Worm (Caenorhabditis elegans) whole organism, mixed stage, embryonic: ENCODE measurements around the gene C35B1.8.

Experiments used
- M03D4.4 ChIP-seq: sonication (generic microtip); optimal IDR thresholded peaks from 2 replicates; lab custom pipeline; 2017; ENCODE audit warnings: mild to moderate bottlenecking, missing genetic modification characterization, missing compliant biosample characterization
- ceh-39 ChIP-seq: fragments of 150-350 bp; optimal IDR thresholded peaks from 2 replicates; lab custom pipeline; 2014; ENCODE audit warnings: missing biosample characterization, missing genetic modification characterization
- mep-1 ChIP-seq: fragments of 150-350 bp; optimal IDR thresholded peaks from 2 replicates; lab custom pipeline; 2017; ENCODE audit warnings: missing biosample characterization, missing genetic modification reagents, missing genetic modification characterization, inconsistent platforms
- nhr-12 ChIP-seq: fragments of 150-350 bp; optimal IDR thresholded peaks from 2 replicates; lab custom pipeline; 2014; ENCODE audit warnings: missing biosample characterization, missing genetic modification characterization
- nhr-237 ChIP-seq: fragments of 150-350 bp; optimal IDR thresholded peaks from 2 replicates; lab custom pipeline; 2014; ENCODE audit warnings: missing biosample characterization, missing genetic modification characterization
- nhr-28 ChIP-seq: fragments of 150-350 bp; optimal IDR thresholded peaks from 2 replicates; lab custom pipeline; 2014; ENCODE audit warnings: missing biosample characterization, missing genetic modification characterization
- nhr-76 ChIP-seq: sonication (generic microtip); optimal IDR thresholded peaks from 2 replicates; lab custom pipeline; 2017; ENCODE audit warnings: missing biosample characterization, missing genetic modification characterization
- pha-4 ChIP-seq: fragments of 150-350 bp; optimal IDR thresholded peaks from 2 replicates; lab custom pipeline; 2018; ENCODE audit warnings: missing biosample characterization, missing genetic modification reagents, missing genetic modification characterization
- snpc-4 ChIP-seq: fragments of 150-350 bp; optimal IDR thresholded peaks from 2 replicates; lab custom pipeline; 2014; ENCODE audit warnings: missing biosample characterization, missing genetic modification characterization
- sptf-1 ChIP-seq: sonication (generic microtip); optimal IDR thresholded peaks from 2 replicates; lab custom pipeline; 2017; ENCODE audit warnings: mild to moderate bottlenecking, missing genetic modification characterization, moderate library complexity, missing compliant biosample characterization
- tbx-8 ChIP-seq: fragments of 200-800 bp; sonication (Bioruptor generic); optimal IDR thresholded peaks from 2 replicates; lab custom pipeline; 2018; ENCODE audit warnings: mild to moderate bottlenecking, missing genetic modification characterization, moderate library complexity, missing compliant biosample characterization
- unc-62 ChIP-seq: fragments of 150-350 bp; optimal IDR thresholded peaks from 2 replicates; lab custom pipeline; 2014; ENCODE audit warnings: missing biosample characterization, missing genetic modification reagents, missing genetic modification characterization
- ztf-11 ChIP-seq: fragments of 150-350 bp; optimal IDR thresholded peaks from 2 replicates; lab custom pipeline; 2014; ENCODE audit warnings: missing biosample characterization, missing genetic modification characterization

ce11 chrIV:4030917-4031599, 47.7 kb downstream of the C35B1.8 start:
- TF ChIP-seq mep-1 (tag; lab: Kevin White, UChicago) (no peak), nhr-12 (tag; lab: Kevin White, UChicago) (no peak), nhr-237 (tag; lab: Kevin White, UChicago) (no peak), sptf-1 (tag; lab: Kevin White, UChicago) (no peak), nhr-28 (tag; lab: Kevin White, UChicago) (no peak), unc-62 (GFP tag; lab: Kevin White, UChicago) (no peak), tbx-8 (GFP tag; lab: Kevin White, UChicago) (no peak), M03D4.4 (no peak), snpc-4 (tag; lab: Kevin White, UChicago) (no peak), nhr-76 (tag; lab: Kevin White, UChicago) (no peak), pha-4 (tag; lab: Kevin White, UChicago) (no peak), ceh-39 (tag; lab: Kevin White, UChicago) (no peak), ztf-11 (tag; lab: Kevin White, UChicago) (no peak)
